Worm (Caenorhabditis elegans) whole organism, L1 larva: ENCODE data around the gene F28C10.3.

Source experiments
- C04F5.9 ChIP-seq: sonication (generic microtip); optimal IDR thresholded peaks from 2 replicates; lab custom pipeline; 2016; ENCODE audit warnings: missing genetic modification characterization, missing compliant biosample characterization
- C16A3.4 ChIP-seq: fragments of 150-350 bp; optimal IDR thresholded peaks from 2 replicates; lab custom pipeline; 2014; ENCODE audit warnings: missing biosample characterization, missing genetic modification characterization
- C34B4.2 ChIP-seq: sonication (generic microtip); optimal IDR thresholded peaks from 2 replicates; lab custom pipeline; 2017; ENCODE audit warnings: mild to moderate bottlenecking, missing genetic modification characterization, missing compliant biosample characterization
- aha-1 ChIP-seq: fragments of 150-350 bp; optimal IDR thresholded peaks from 2 replicates; lab custom pipeline; 2014; ENCODE audit warnings: missing biosample characterization, missing genetic modification characterization
- alr-1 ChIP-seq: fragments of 200-800 bp; sonication (Bioruptor generic); optimal IDR thresholded peaks from 2 replicates; lab custom pipeline; 2018; ENCODE audit warnings: borderline replicate concordance, mild to moderate bottlenecking, missing genetic modification characterization, missing compliant biosample characterization
- aly-2 ChIP-seq: fragments of 150-350 bp; optimal IDR thresholded peaks from 2 replicates; lab custom pipeline; 2014; ENCODE audit warnings: missing biosample characterization, missing genetic modification characterization
- ceh-63 ChIP-seq: fragments of 200-800 bp; sonication (Bioruptor generic); optimal IDR thresholded peaks from 2 replicates; lab custom pipeline; 2018; ENCODE audit warnings: mild to moderate bottlenecking, missing genetic modification characterization, missing compliant biosample characterization
- ceh-82 ChIP-seq, 3 experiments: fragments of 150-350 bp in 1 of 3; sonication (generic microtip) in 2 of 3; optimal IDR thresholded peaks; 2 replicates each; lab custom pipeline; 2014 to 2017; ENCODE audit warnings: missing biosample characterization in 3 of 3, missing genetic modification characterization in 3 of 3
- ceh-90 ChIP-seq: sonication (generic microtip); optimal IDR thresholded peaks from 2 replicates; lab custom pipeline; 2016; ENCODE audit warnings: missing genetic modification characterization, missing compliant biosample characterization
- dsc-1 ChIP-seq: sonication (generic microtip); optimal IDR thresholded peaks from 2 replicates; lab custom pipeline; 2016; ENCODE audit warnings: mild to moderate bottlenecking, missing genetic modification characterization, missing compliant biosample characterization
- efl-3 ChIP-seq: fragments of 200-800 bp; sonication (Bioruptor generic); optimal IDR thresholded peaks from 2 replicates; lab custom pipeline; 2018; ENCODE audit warnings: mild to moderate bottlenecking, missing genetic modification characterization, missing compliant biosample characterization
- elt-2 ChIP-seq: sonication (generic microtip); optimal IDR thresholded peaks from 2 replicates; lab custom pipeline; 2016; ENCODE audit warnings: missing genetic modification characterization, mild to moderate bottlenecking, inconsistent platforms, missing compliant biosample characterization, missing genetic modification reagents
- fkh-10 ChIP-seq: sonication (generic microtip); optimal IDR thresholded peaks from 2 replicates; lab custom pipeline; 2017; ENCODE audit warnings: missing biosample characterization, missing genetic modification reagents, missing genetic modification characterization
- fkh-8 ChIP-seq: sonication (generic microtip); optimal IDR thresholded peaks from 2 replicates; lab custom pipeline; 2016; ENCODE audit warnings: mild to moderate bottlenecking, missing genetic modification characterization, missing compliant biosample characterization
- grh-1 ChIP-seq: fragments of 200-800 bp; sonication (Bioruptor generic); IDR thresholded peaks from 2 replicates; pipeline ENCODE4 v1.3.6; 2022; ENCODE audit warnings: missing genetic modification reagents, missing genetic modification characterization, missing compliant biosample characterization
- isw-1 ChIP-seq: fragments of 200-800 bp; sonication (Bioruptor generic); IDR thresholded peaks from 2 replicates; pipeline ENCODE4 v1.3.6; 2022; ENCODE audit warnings: missing genetic modification characterization, missing compliant biosample characterization
- jun-1 ChIP-seq: fragments of 150-350 bp; optimal IDR thresholded peaks from 2 replicates; lab custom pipeline; 2014; ENCODE audit warnings: missing biosample characterization, missing genetic modification reagents, missing genetic modification characterization
- lin-13 ChIP-seq: fragments of 150-350 bp; optimal IDR thresholded peaks from 2 replicates; lab custom pipeline; 2014; ENCODE audit warnings: missing biosample characterization, missing genetic modification reagents, missing genetic modification characterization
- lin-14 ChIP-seq: fragments of 200-800 bp; sonication (Bioruptor generic); optimal IDR thresholded peaks from 2 replicates; lab custom pipeline; 2018; ENCODE audit warnings: mild to moderate bottlenecking, missing genetic modification characterization, moderate library complexity, missing compliant biosample characterization
- lin-35 ChIP-seq, 2 experiments: fragments of 150-350 bp; optimal IDR thresholded peaks; 2 replicates each; lab custom pipeline; 2014; ENCODE audit warnings: missing biosample characterization in 2 of 2, missing genetic modification characterization in 2 of 2, missing genetic modification reagents in 2 of 2
- lin-39 ChIP-seq: fragments of 150-350 bp; optimal IDR thresholded peaks from 2 replicates; lab custom pipeline; 2014; ENCODE audit warnings: missing biosample characterization, missing genetic modification reagents, missing genetic modification characterization
- mab-9 ChIP-seq: fragments of 200-800 bp; sonication (Bioruptor generic); IDR thresholded peaks from 2 replicates; pipeline ENCODE4 v1.3.6; 2022; ENCODE audit warnings: missing genetic modification reagents, missing genetic modification characterization, missing compliant biosample characterization
- mdl-1 ChIP-seq, 2 experiments: fragments of 150-350 bp; optimal IDR thresholded peaks; 2 replicates each; lab custom pipeline; 2014 to 2017; ENCODE audit warnings: missing biosample characterization in 2 of 2, missing genetic modification characterization in 2 of 2, inconsistent platforms in 1 of 2
- mep-1 ChIP-seq: fragments of 150-350 bp; optimal IDR thresholded peaks from 2 replicates; lab custom pipeline; 2014; ENCODE audit warnings: missing biosample characterization, missing genetic modification characterization
- nhr-12 ChIP-seq: sonication (generic microtip); optimal IDR thresholded peaks from 2 replicates; lab custom pipeline; 2017; ENCODE audit warnings: missing biosample characterization, missing genetic modification characterization
- nhr-19 ChIP-seq: fragments of 200-800 bp; sonication (Bioruptor generic); conservative IDR thresholded peaks from 2 replicates; pipeline ENCODE4 v1.3.6; 2022; ENCODE audit warnings: missing genetic modification characterization, missing compliant biosample characterization
- nhr-47 ChIP-seq: sonication (generic microtip); optimal IDR thresholded peaks from 2 replicates; lab custom pipeline; 2016; ENCODE audit warnings: mild to moderate bottlenecking, missing genetic modification characterization, moderate library complexity, missing compliant biosample characterization
- nhr-71 ChIP-seq: sonication (generic microtip); optimal IDR thresholded peaks from 2 replicates; lab custom pipeline; 2016; ENCODE audit warnings: mild to moderate bottlenecking, missing genetic modification characterization, moderate library complexity, missing compliant biosample characterization
- nhr-76 ChIP-seq: sonication (generic microtip); optimal IDR thresholded peaks from 2 replicates; lab custom pipeline; 2017; ENCODE audit warnings: missing biosample characterization, missing genetic modification characterization
- nhr-90 ChIP-seq: sonication (generic microtip); optimal IDR thresholded peaks from 2 replicates; lab custom pipeline; 2016; ENCODE audit warnings: mild to moderate bottlenecking, missing genetic modification characterization, missing compliant biosample characterization; ENCODE audit not compliant: poor library complexity
- rnt-1 ChIP-seq: sonication (generic microtip); optimal IDR thresholded peaks from 2 replicates; lab custom pipeline; 2016; ENCODE audit warnings: mild to moderate bottlenecking, missing genetic modification characterization, moderate library complexity, missing compliant biosample characterization
- skn-1 ChIP-seq: fragments of 150-350 bp; optimal IDR thresholded peaks from 2 replicates; lab custom pipeline; 2014; ENCODE audit warnings: missing biosample characterization, missing genetic modification characterization
- snpc-4 ChIP-seq: fragments of 150-350 bp; optimal IDR thresholded peaks from 2 replicates; lab custom pipeline; 2014; ENCODE audit warnings: missing biosample characterization, missing genetic modification characterization
- sox-4 ChIP-seq: sonication (generic microtip); optimal IDR thresholded peaks from 2 replicates; lab custom pipeline; 2016; ENCODE audit warnings: missing genetic modification characterization, missing compliant biosample characterization
- tlp-1 ChIP-seq: fragments of 150-350 bp; optimal IDR thresholded peaks from 2 replicates; lab custom pipeline; 2014; ENCODE audit warnings: missing biosample characterization, missing genetic modification characterization
- unc-130 ChIP-seq: fragments of 150-350 bp; optimal IDR thresholded peaks from 2 replicates; lab custom pipeline; 2017; ENCODE audit warnings: missing biosample characterization, missing genetic modification characterization, inconsistent platforms
- unc-86 ChIP-seq: sonication (generic microtip); optimal IDR thresholded peaks from 2 replicates; lab custom pipeline; 2016; ENCODE audit warnings: missing genetic modification characterization, missing compliant biosample characterization
- xbp-1 ChIP-seq: sonication (generic microtip); optimal IDR thresholded peaks from 2 replicates; lab custom pipeline; 2016; ENCODE audit warnings: missing genetic modification characterization, missing compliant biosample characterization
- zag-1 ChIP-seq: fragments of 150-350 bp; optimal IDR thresholded peaks from 2 replicates; lab custom pipeline; 2014; ENCODE audit warnings: missing biosample characterization, missing genetic modification characterization
- ztf-4 ChIP-seq: fragments of 150-350 bp; optimal IDR thresholded peaks from 2 replicates; lab custom pipeline; 2014; ENCODE audit warnings: missing biosample characterization, missing genetic modification characterization

F28C10.3 gene

DNA sequence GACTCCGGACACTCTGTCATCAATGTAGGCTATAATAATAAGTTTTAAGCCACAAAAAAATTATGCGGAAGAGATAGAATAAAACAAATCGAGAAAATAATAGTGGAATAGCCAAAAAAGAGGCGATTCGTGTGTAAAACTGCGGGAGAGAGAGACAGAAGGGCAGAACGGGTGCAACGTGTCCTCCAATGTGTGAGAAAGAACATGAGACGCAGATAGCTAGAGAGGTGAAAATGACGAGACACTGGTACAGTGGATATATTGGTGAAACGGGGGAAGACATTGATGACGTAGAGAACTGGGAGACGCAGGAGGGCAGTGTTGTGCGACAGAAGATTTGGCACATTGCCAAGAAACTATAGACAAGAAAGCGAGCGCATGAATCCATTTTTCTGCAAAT is at the start of gene F28C10.3 (continued):
- TF ChIP-seq mab-9 (GFP tag; lab: Robert Waterston, UW) (peak; percentile 58; the same call in 1 of the 2 replicates), ztf-4 (tag; lab: Kevin White, UChicago) (peak; percentile 2), sox-4 (peak; percentile 51), C34B4.2 (no peak), nhr-90 (tag; lab: Kevin White, UChicago) (peak; percentile 79), alr-1 (tag; lab: Kevin White, UChicago) (no peak), zag-1 (tag; lab: Kevin White, UChicago) (peak; percentile 4), efl-3 (GFP tag; lab: Kevin White, UChicago) (no peak), aha-1 (tag; lab: Kevin White, UChicago) (no peak), lin-14 (GFP tag; lab: Kevin White, UChicago) (peak; percentile 96), xbp-1 (tag; lab: Kevin White, UChicago) (peak; percentile 88), isw-1 (GFP tag; lab: Robert Waterston, UW) (peak; percentile 55), lin-13 (GFP tag; lab: Kevin White, UChicago) (peak; percentile 72), nhr-76 (tag; lab: Kevin White, UChicago) (no peak), aly-2 (tag; lab: Kevin White, UChicago) (peak; percentile 38), snpc-4 (tag; lab: Kevin White, UChicago) (no peak), rnt-1 (tag; lab: Kevin White, UChicago) (peak; percentile 82), nhr-12 (tag; lab: Kevin White, UChicago) (no peak), mep-1 (tag; lab: Kevin White, UChicago) (peak; percentile 68), elt-2 (tag; lab: Kevin White, UChicago) (no peak), fkh-8 (tag; lab: Kevin White, UChicago) (peak; percentile 63), grh-1 (GFP tag; lab: Robert Waterston, UW) (peak; percentile 65), unc-130 (tag; lab: Kevin White, UChicago) (peak; percentile 21)
- TF ChIP-seq, all 84 proteins: peak for 54

- TF ChIP-seq ceh-90 (tag; lab: Kevin White, UChicago) (no peak), ceh-63 (GFP tag; lab: Kevin White, UChicago) (no peak), unc-86 (tag; lab: Kevin White, UChicago) (no peak), efl-3 (GFP tag; lab: Kevin White, UChicago) (no peak), nhr-19 (no peak), lin-35 (GFP tag; optimal IDR thresholded peaks at IDR 0.05; lab: Kevin White, UChicago) (no peak), C16A3.4 (no peak), elt-2 (tag; lab: Kevin White, UChicago) (no peak), nhr-76 (tag; lab: Kevin White, UChicago) (no peak), aly-2 (tag; lab: Kevin White, UChicago) (no peak), C04F5.9 (tag; lab: Kevin White, UChicago) (no peak), mdl-1 (tag; optimal IDR thresholded peaks at IDR 0.05; lab: Kevin White, UChicago) (no peak), jun-1 (tag; lab: Kevin White, UChicago) (no peak), dsc-1 (tag; lab: Kevin White, UChicago) (no peak), tlp-1 (no peak), lin-14 (GFP tag; lab: Kevin White, UChicago) (no peak), fkh-10 (no peak)
- TF ChIP-seq, all 84 proteins: peak for 0
These were observed 46.1 kb upstream of the F28C10.3 start for ce11 chrX:581754-582153.

ce11 chrX:575084-575483 is 39.5 kb upstream of the F28C10.3 start:
- peak; percentile 63 for TF ChIP-seq fkh-8 (tag; lab: Kevin White, UChicago)
- TF ChIP-seq skn-1 (tag; lab: Kevin White, UChicago), result peak; percentile 86
- peak in 1 of 3 experiments; percentile 34 for TF ChIP-seq ceh-82 (tag; optimal IDR thresholded peaks at IDR 0.05; lab: Kevin White, UChicago)
- TF ChIP-seq lin-39 (tag; lab: Kevin White, UChicago), result no peak
- peak; percentile 13 for TF ChIP-seq nhr-71 (tag; lab: Kevin White, UChicago)
- peak; percentile 15 for TF ChIP-seq nhr-47 (tag; lab: Kevin White, UChicago)
- no peak for TF ChIP-seq C16A3.4
